Fruit fly (Drosophila melanogaster) whole organism, embryonic: ENCODE measurements around the gene Fibp.

Source experiments
- CG12769 ChIP-seq: fragments of 200-800 bp; sonication (Bioruptor generic); optimal IDR thresholded peaks from 2 replicates; lab custom pipeline; 2019; ENCODE audit warnings: missing biosample characterization, mild to moderate bottlenecking, missing genetic modification characterization, moderate library complexity
- CG30403 ChIP-seq: fragments of 200-800 bp; sonication (Bioruptor generic); optimal IDR thresholded peaks from 3 replicates; lab custom pipeline; 2016; ENCODE audit warnings: missing biosample characterization, missing genetic modification characterization
- psq ChIP-seq: fragments of 200-800 bp; sonication (Bioruptor generic); optimal IDR thresholded peaks from 2 replicates; lab custom pipeline; 2017; ENCODE audit warnings: missing biosample characterization, missing genetic modification characterization

dm6 chr3L:19813075-19813903 is 4.5 kb downstream of the Fibp start, which contains the start of gene Cyp305a1:
- TF ChIP-seq CG12769 (tag; lab: Kevin White, UChicago): no peak
- TF ChIP-seq psq (GFP tag; lab: Kevin White, UChicago): no peak
- TF ChIP-seq CG30403 (GFP tag; lab: Kevin White, UChicago): no peak
